Fruit fly (Drosophila melanogaster): ENCODE data around the gene Bka.

The Bka gene

dm6 chr2L:9897296-9897695 lies 2.2 kb downstream of the Bka start, which contains the start of gene RpS2 (continued):
- TF ChIP-seq CG10543 (GFP tag; optimal IDR thresholded peaks at IDR 0.05), result peak; percentile 47
- TF ChIP-seq CG10462 (GFP tag; optimal IDR thresholded peaks at IDR 0.05), result no peak
- TF ChIP-seq grn (GFP tag; optimal IDR thresholded peaks at IDR 0.05), result peak; percentile 37
- TF ChIP-seq zf30C (GFP tag; optimal IDR thresholded peaks at IDR 0.05), result no peak
- TF ChIP-seq CG12391 (tag; optimal IDR thresholded peaks at IDR 0.05), result peak; percentile 65
- no peak for TF ChIP-seq CG6254 (GFP tag; optimal IDR thresholded peaks at IDR 0.05)
- no peak for TF ChIP-seq wor (GFP tag; IDR thresholded peaks at IDR 0.05)
- TF ChIP-seq row (GFP tag; IDR thresholded peaks at IDR 0.05), result peak; percentile 83
- no peak for TF ChIP-seq Hand (GFP tag; optimal IDR thresholded peaks at IDR 0.05)
- TF ChIP-seq p53 (GFP tag; optimal IDR thresholded peaks at IDR 0.05), result no peak
- TF ChIP-seq CG9437 (GFP tag; optimal IDR thresholded peaks at IDR 0.05), result peak; percentile 39
- peak; percentile 12 for TF ChIP-seq ftz-f1 (GFP tag; optimal IDR thresholded peaks at IDR 0.05)
- no peak for TF ChIP-seq shn (GFP tag; optimal IDR thresholded peaks at IDR 0.05)
- TF ChIP-seq trem (tag; optimal IDR thresholded peaks at IDR 0.05), result no peak
- no peak for TF ChIP-seq CG18011 (GFP tag; optimal IDR thresholded peaks at IDR 0.05)
- TF ChIP-seq CG12071 (GFP tag; optimal IDR thresholded peaks at IDR 0.05), result no peak
- TF ChIP-seq Nf-YB (GFP tag; optimal IDR thresholded peaks at IDR 0.05), result peak; percentile 13
- TF ChIP-seq CG14710 (tag; optimal IDR thresholded peaks at IDR 0.05), result peak; percentile 57
- no peak for TF ChIP-seq h (optimal IDR thresholded peaks at IDR 0.05)
- TF ChIP-seq wdn (GFP tag; IDR thresholded peaks at IDR 0.05), result 0 out of 2 replicates have a peak, but pooled peaks have one; percentile 33
- TF ChIP-seq Fer2 (tag; optimal IDR thresholded peaks at IDR 0.05), result no peak
- TF ChIP-seq CG11085 (GFP tag; IDR thresholded peaks at IDR 0.05), result no peak
- TF ChIP-seq CG8765 (GFP tag; IDR thresholded peaks at IDR 0.05), result no peak
- peak; percentile 52 for TF ChIP-seq CG17186 (GFP tag; optimal IDR thresholded peaks at IDR 0.05)
- no peak for TF ChIP-seq NK7.1 (GFP tag; optimal IDR thresholded peaks at IDR 0.05)
- TF ChIP-seq CG43689 (GFP tag; IDR thresholded peaks at IDR 0.05), result no peak
- TF ChIP-seq repo (GFP tag; optimal IDR thresholded peaks at IDR 0.05), result no peak
- no peak for TF ChIP-seq CG1602 (GFP tag; optimal IDR thresholded peaks at IDR 0.05)
- peak; percentile 83 for TF ChIP-seq NC2β (GFP tag; optimal IDR thresholded peaks at IDR 0.05)
- TF ChIP-seq phol (tag; optimal IDR thresholded peaks at IDR 0.05), result peak; percentile 96
- peak in 1 of 2 experiments; percentile 5 for TF ChIP-seq Hr51 (GFP tag; optimal IDR thresholded peaks at IDR 0.05)
- no peak for TF ChIP-seq Blimp-1 (GFP tag; optimal IDR thresholded peaks at IDR 0.05)
- peak; percentile 18; the same call in 1 of the 3 replicates for TF ChIP-seq jigr1 (GFP tag; IDR thresholded peaks at IDR 0.05)
- 0 out of 2 replicates have a peak, but pooled peaks have one; percentile 17 for TF ChIP-seq HLH3B (GFP tag; IDR thresholded peaks at IDR 0.05)
- TF ChIP-seq bab2 (GFP tag; optimal IDR thresholded peaks at IDR 0.05), result no peak
- TF ChIP-seq pnt (GFP tag; optimal IDR thresholded peaks at IDR 0.05), result no peak
- TF ChIP-seq CG2875 (GFP tag; optimal IDR thresholded peaks at IDR 0.05), result peak; percentile 13
- TF ChIP-seq mld (GFP tag; IDR thresholded peaks at IDR 0.05; ENCODE audit: partially characterized antibody), result peak; percentile 98
- peak; percentile 82 for TF ChIP-seq CG12659 (GFP tag; optimal IDR thresholded peaks at IDR 0.05)
- TF ChIP-seq CG7786 (GFP tag; optimal IDR thresholded peaks at IDR 0.05), result no peak
- no peak; the same call in 1 of the 2 replicates for TF ChIP-seq CG10321 (GFP tag; IDR thresholded peaks at IDR 0.05)
- no peak for TF ChIP-seq eve (GFP tag; optimal IDR thresholded peaks at IDR 0.05)
- TF ChIP-seq Bteb2 (GFP tag; optimal IDR thresholded peaks at IDR 0.05), result no peak
- TF ChIP-seq ham (GFP tag; IDR thresholded peaks at IDR 0.05), result no peak
- no peak for TF ChIP-seq CG15011 (GFP tag; optimal IDR thresholded peaks at IDR 0.05)
- TF ChIP-seq gfzf (GFP tag; optimal IDR thresholded peaks at IDR 0.05), result peak; percentile 18
- no peak for TF ChIP-seq croc (GFP tag; conservative IDR thresholded peaks at IDR 0.05)
- peak; percentile 5 for TF ChIP-seq CG10147 (GFP tag; optimal IDR thresholded peaks at IDR 0.05)
- peak; percentile 10 for TF ChIP-seq ac (GFP tag; optimal IDR thresholded peaks at IDR 0.05)
- TF ChIP-seq jing (GFP tag; optimal IDR thresholded peaks at IDR 0.05), result no peak
- TF ChIP-seq CG4854 (GFP tag; optimal IDR thresholded peaks at IDR 0.05), result peak; percentile 6
